Worm (Caenorhabditis elegans) whole organism, mixed stage, embryonic: ENCODE results near the gene dyla-1.
A peak's percentile ranks its signal among the peaks of the same experiment; 100 is the strongest.

Experiments
- lin-13 ChIP-seq: fragments of 150-350 bp; optimal IDR thresholded peaks from 2 replicates; lab custom pipeline; 2014; ENCODE audit warnings: missing biosample characterization, missing genetic modification characterization
- nhr-2 ChIP-seq: fragments of 150-350 bp; optimal IDR thresholded peaks from 2 replicates; lab custom pipeline; 2014; ENCODE audit warnings: missing biosample characterization, missing genetic modification characterization
- nhr-237 ChIP-seq: fragments of 150-350 bp; optimal IDR thresholded peaks from 2 replicates; lab custom pipeline; 2014; ENCODE audit warnings: missing biosample characterization, missing genetic modification characterization
- nhr-76 ChIP-seq: sonication (generic microtip); optimal IDR thresholded peaks from 2 replicates; lab custom pipeline; 2017; ENCODE audit warnings: missing biosample characterization, missing genetic modification characterization
- pha-4 ChIP-seq: fragments of 150-350 bp; optimal IDR thresholded peaks from 2 replicates; lab custom pipeline; 2018; ENCODE audit warnings: missing biosample characterization, missing genetic modification reagents, missing genetic modification characterization
- snpc-4 ChIP-seq: fragments of 150-350 bp; optimal IDR thresholded peaks from 2 replicates; lab custom pipeline; 2014; ENCODE audit warnings: missing biosample characterization, missing genetic modification characterization
- unc-62 ChIP-seq: fragments of 150-350 bp; optimal IDR thresholded peaks from 2 replicates; lab custom pipeline; 2014; ENCODE audit warnings: missing biosample characterization, missing genetic modification reagents, missing genetic modification characterization

DNA sequence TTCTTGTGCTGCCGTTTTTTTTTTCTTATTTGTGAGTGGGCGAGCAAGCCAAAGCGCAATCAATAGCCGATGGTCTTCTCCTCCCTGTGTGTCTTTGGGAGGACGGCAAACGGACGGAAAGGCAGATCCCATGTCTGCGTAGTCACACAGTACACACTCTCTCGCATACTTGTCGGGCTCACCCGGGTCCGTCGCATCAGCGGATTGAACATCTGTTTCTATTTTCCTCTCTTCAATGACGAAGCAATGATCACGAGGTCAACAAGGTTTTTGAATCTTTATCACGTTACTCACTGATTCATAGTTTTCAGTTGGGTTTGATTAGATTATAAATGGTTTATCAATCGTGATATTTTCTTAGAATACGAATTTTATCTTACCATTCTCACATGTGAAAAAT is 25.3 kb upstream of the dyla-1 start:
- TF ChIP-seq snpc-4 (tag; lab: Kevin White, UChicago) (no peak), lin-13 (tag; lab: Kevin White, UChicago) (no peak), nhr-237 (tag; lab: Kevin White, UChicago) (no peak), pha-4 (tag; lab: Kevin White, UChicago) (no peak), unc-62 (peak; percentile 10), nhr-2 (tag; lab: Kevin White, UChicago) (no peak), nhr-76 (tag; lab: Kevin White, UChicago) (no peak)
